Worm (Caenorhabditis elegans): ENCODE measurements around the gene sru-31.
A peak's percentile ranks its signal among the peaks of the same experiment; 100 is the strongest.

Gene sru-31

DNA sequence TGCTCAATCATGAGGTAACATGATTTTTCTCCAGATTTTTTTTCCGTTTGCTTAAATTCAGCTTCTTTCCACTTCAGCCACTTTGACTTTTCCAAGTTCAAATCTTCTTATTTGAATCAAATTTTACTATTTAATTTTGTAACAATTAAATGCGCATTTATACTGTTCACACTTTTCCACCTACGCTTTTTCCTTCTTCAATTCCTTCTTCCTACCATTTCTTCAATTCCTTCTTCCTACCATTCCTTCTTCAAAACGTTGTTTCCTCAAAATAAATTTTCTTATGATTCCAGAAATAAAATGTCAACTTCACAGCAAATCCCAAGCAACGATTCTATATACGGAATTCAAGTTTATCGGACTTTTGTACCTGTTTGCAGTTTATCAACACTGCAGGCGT, at the start of gene sru-31:
Gene sru-31 (plus strand): TSS at position 301 of the 400 bp plus-strand sequence.
- TF ChIP-seq hlh-15 (tag; optimal IDR thresholded peaks at IDR 0.05) (no peak), ahr-1 (tag; optimal IDR thresholded peaks at IDR 0.05) (no peak), unc-86 (tag; optimal IDR thresholded peaks at IDR 0.05) (no peak), sox-4 (tag; optimal IDR thresholded peaks at IDR 0.05) (no peak), ceh-24 (tag; optimal IDR thresholded peaks at IDR 0.05) (no peak), ztf-16 (tag; optimal IDR thresholded peaks at IDR 0.05) (no peak), dve-1 (tag; optimal IDR thresholded peaks at IDR 0.05) (no peak), madf-2 (tag; optimal IDR thresholded peaks at IDR 0.05) (no peak), nfya-1 (tag; optimal IDR thresholded peaks at IDR 0.05) (no peak), elt-2 (tag; optimal IDR thresholded peaks at IDR 0.05) (no peak), pat-9 (tag; optimal IDR thresholded peaks at IDR 0.05) (no peak)

DNA sequence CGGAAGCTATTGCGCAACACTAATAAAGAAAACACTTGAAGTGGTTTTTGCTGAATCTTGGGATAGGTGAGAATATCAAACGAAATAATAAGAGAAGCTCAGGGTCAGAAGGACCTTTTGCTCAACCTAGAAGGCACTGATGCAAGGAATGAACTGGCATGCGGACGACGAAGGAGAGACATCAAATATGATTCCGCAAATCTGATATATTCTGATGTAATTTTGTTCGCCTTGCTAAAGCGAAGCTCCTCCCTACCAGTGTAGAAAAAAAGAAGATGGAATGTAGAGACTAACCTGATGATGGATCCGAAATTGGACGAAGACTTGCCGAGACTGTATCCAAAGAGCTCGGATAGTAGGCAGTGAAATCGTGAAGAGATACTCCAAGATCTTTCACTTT, 48.5 kb upstream of the sru-31 start:
- TF ChIP-seq npax-4 (tag; optimal IDR thresholded peaks at IDR 0.05), result no peak
- no peak for TF ChIP-seq pax-1 (tag; optimal IDR thresholded peaks at IDR 0.05)
- TF ChIP-seq eyg-1 (tag; optimal IDR thresholded peaks at IDR 0.05), result no peak
- TF ChIP-seq hlh-30 (tag; optimal IDR thresholded peaks at IDR 0.05; ENCODE audit: insufficient read depth), result no peak
- TF ChIP-seq nhr-232 (tag; optimal IDR thresholded peaks at IDR 0.05), result no peak
- no peak for TF ChIP-seq hlh-6 (tag; optimal IDR thresholded peaks at IDR 0.05)
- no peak for TF ChIP-seq elt-2 (tag; optimal IDR thresholded peaks at IDR 0.05)
- TF ChIP-seq hlh-15 (tag; optimal IDR thresholded peaks at IDR 0.05), result no peak
- no peak for TF ChIP-seq lin-11 (tag; optimal IDR thresholded peaks at IDR 0.05)
- TF ChIP-seq zip-5 (tag; optimal IDR thresholded peaks at IDR 0.05), result no peak
- no peak for TF ChIP-seq syd-9 (tag; optimal IDR thresholded peaks at IDR 0.05)
- TF ChIP-seq che-1 (tag; optimal IDR thresholded peaks at IDR 0.05), result no peak
- TF ChIP-seq fkh-10 (GFP tag; optimal IDR thresholded peaks at IDR 0.05), result no peak
- TF ChIP-seq sdc-2 (tag; optimal IDR thresholded peaks at IDR 0.05), result no peak
- no peak for TF ChIP-seq ets-4 (tag; optimal IDR thresholded peaks at IDR 0.05)

DNA sequence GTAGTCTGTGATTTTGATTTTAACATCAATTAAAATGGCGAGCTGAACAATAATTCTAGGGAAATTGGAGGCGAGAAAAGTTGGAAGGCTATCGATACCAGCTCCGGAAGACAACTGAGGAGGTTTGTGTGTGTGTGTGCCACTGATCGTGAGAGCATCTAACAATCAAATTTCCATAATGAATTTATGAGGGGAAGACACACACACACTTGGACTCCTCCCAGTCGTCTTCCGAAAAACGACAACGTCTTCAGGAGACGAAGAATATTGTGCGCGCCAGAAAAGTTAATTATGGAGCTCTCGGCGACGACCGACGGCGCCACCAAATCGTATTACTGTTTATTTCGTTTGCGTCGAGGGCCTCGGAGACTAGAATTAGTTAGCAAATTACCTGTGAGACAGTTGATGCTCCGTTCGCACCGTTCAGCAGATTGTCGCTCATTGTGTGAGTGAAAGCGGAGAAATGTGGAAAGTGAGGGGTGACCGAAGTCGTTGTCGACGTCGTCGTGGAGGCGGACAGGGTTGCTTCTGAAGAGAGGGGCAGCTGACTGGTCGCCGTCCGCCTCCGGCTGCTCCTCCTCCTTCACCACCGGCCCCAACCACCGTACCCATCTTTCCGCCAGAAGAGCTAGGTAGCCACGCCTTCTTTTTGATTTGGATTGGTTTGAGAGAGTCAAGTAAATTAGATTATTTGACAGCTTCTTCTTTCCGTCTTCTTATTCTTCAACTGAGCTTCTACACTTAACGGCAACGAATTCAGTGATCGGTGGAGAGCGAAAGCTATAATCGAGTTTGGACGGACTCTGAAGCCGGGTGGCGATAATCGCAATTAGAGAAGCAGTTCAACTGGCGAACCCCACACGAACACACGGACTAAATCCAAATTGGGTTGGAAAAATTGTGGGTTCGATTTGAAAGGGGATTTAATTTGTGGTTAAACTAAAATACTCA, 47.4 kb upstream of the sru-31 start, which contains the start of gene unc-42:
Gene unc-42 (minus strand): TSS at position 564 of the 951 bp plus-strand sequence.
- TF ChIP-seq odd-2 (tag; optimal IDR thresholded peaks at IDR 0.05) (no peak), nfya-1 (tag; optimal IDR thresholded peaks at IDR 0.05) (peak; percentile 33), fkh-6 (tag; optimal IDR thresholded peaks at IDR 0.05) (no peak), hlh-8 (tag; optimal IDR thresholded peaks at IDR 0.05) (no peak), tbx-2 (tag; optimal IDR thresholded peaks at IDR 0.05) (no peak), pag-3 (tag; optimal IDR thresholded peaks at IDR 0.05; ENCODE audit: borderline replicate concordance) (no peak), ceh-31 (tag; optimal IDR thresholded peaks at IDR 0.05) (peak; percentile 69), hlh-15 (tag; optimal IDR thresholded peaks at IDR 0.05) (no peak), gmeb-2 (tag; optimal IDR thresholded peaks at IDR 0.05) (no peak), unc-42 (tag; optimal IDR thresholded peaks at IDR 0.05) (no peak)

DNA sequence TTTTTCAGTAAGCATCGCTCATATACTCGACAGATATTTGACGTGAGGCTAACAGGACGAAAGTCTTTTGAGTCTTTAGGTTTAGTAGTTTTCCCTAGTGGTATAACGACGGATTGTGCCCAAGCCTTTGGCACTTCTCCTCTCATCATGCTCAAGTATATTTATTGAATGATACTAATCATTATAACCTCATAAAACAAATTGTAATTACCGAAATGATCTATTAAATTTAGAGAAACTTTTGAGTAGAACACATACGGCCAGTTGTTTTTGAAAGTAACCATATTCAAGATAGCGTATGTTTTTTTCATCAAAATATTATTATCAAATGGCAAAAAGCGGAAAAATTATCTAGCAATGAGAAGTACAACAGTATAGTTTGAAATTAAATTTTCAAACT, 45.2 kb upstream of the sru-31 start:
- TF ChIP-seq ceh-34 (tag; optimal IDR thresholded peaks at IDR 0.05) (no peak), unc-3 (GFP tag; conservative IDR thresholded peaks at IDR 0.05) (no peak), unc-3 (tag; optimal IDR thresholded peaks at IDR 0.05) (no peak), fkh-10 (GFP tag; optimal IDR thresholded peaks at IDR 0.05) (no peak), nfya-1 (tag; optimal IDR thresholded peaks at IDR 0.05) (no peak), K02D7.2 (tag; optimal IDR thresholded peaks at IDR 0.05) (no peak), sox-2 (GFP tag; IDR thresholded peaks at IDR 0.05) (no peak), dve-1 (tag; optimal IDR thresholded peaks at IDR 0.05) (no peak), ceh-31 (tag; optimal IDR thresholded peaks at IDR 0.05) (no peak), pag-3 (tag; optimal IDR thresholded peaks at IDR 0.05; ENCODE audit: borderline replicate concordance) (no peak), pha-4 (tag; optimal IDR thresholded peaks at IDR 0.05) (no peak), lin-11 (tag; optimal IDR thresholded peaks at IDR 0.05) (no peak), dmd-4 (tag; optimal IDR thresholded peaks at IDR 0.05; ENCODE audit: borderline replicate concordance) (no peak), K09A11.1 (tag; optimal IDR thresholded peaks at IDR 0.05; ENCODE audit: insufficient read depth) (no peak), ceh-14 (tag; optimal IDR thresholded peaks at IDR 0.05) (no peak), fax-1 (tag; optimal IDR thresholded peaks at IDR 0.05) (no peak), unc-55 (GFP tag; optimal IDR thresholded peaks at IDR 0.05) (no peak), T23F11.4 (GFP tag; optimal IDR thresholded peaks at IDR 0.05) (no peak)
